Worm (Caenorhabditis elegans) whole organism, young adult: ENCODE data around the gene B0507.1.
A peak's percentile ranks its signal among the peaks of the same experiment; 100 is the strongest.

Experiments used
- B0261.1 ChIP-seq: sonication (generic microtip); optimal IDR thresholded peaks from 2 replicates; lab custom pipeline; 2016; ENCODE audit warnings: mild to moderate bottlenecking, missing genetic modification characterization, moderate library complexity, missing compliant biosample characterization
- B0336.3 ChIP-seq: fragments of 200-800 bp; sonication (Bioruptor generic); IDR thresholded peaks from 2 replicates; pipeline ENCODE4 v1.3.6; 2022; ENCODE audit warnings: missing genetic modification characterization, missing compliant biosample characterization
- F22D6.2 ChIP-seq: sonication (generic microtip); optimal IDR thresholded peaks from 2 replicates; lab custom pipeline; 2016; ENCODE audit warnings: mild to moderate bottlenecking, missing genetic modification characterization, missing compliant biosample characterization
- F23B12.7 ChIP-seq: sonication (generic microtip); optimal IDR thresholded peaks from 2 replicates; lab custom pipeline; 2017; ENCODE audit warnings: missing genetic modification characterization, mild to moderate bottlenecking, missing compliant biosample characterization, antibody characterized with exemption, moderate library complexity; ENCODE audit not compliant: insufficient read depth
- F57A8.1 ChIP-seq: fragments of 200-800 bp; sonication (Bioruptor generic); optimal IDR thresholded peaks from 2 replicates; lab custom pipeline; 2018; ENCODE audit warnings: mild to moderate bottlenecking, missing genetic modification characterization, moderate library complexity, missing compliant biosample characterization
- K12H6.12 ChIP-seq: fragments of 200-800 bp; sonication (Bioruptor generic); optimal IDR thresholded peaks from 2 replicates; lab custom pipeline; 2018; ENCODE audit warnings: mild to moderate bottlenecking, missing genetic modification characterization, missing compliant biosample characterization
- ZK185.1 ChIP-seq: sonication (generic microtip); optimal IDR thresholded peaks from 2 replicates; lab custom pipeline; 2016; ENCODE audit warnings: mild to moderate bottlenecking, missing genetic modification characterization, missing compliant biosample characterization; ENCODE audit not compliant: poor library complexity, severe bottlenecking
- akir-1 ChIP-seq: fragments of 200-800 bp; sonication (Bioruptor generic); optimal IDR thresholded peaks from 2 replicates; lab custom pipeline; 2018; ENCODE audit warnings: mild to moderate bottlenecking, missing genetic modification characterization, moderate library complexity, missing compliant biosample characterization
- ama-1 ChIP-seq, 3 experiments: fragments of 150-350 bp in 1 of 3; sonication (generic microtip) in 2 of 3; optimal IDR thresholded peaks; 2 replicates each; lab custom pipeline; 2014 to 2018; ENCODE audit warnings: missing biosample characterization in 2 of 3, missing genetic modification characterization in 2 of 3, missing genetic modification reagents in 2 of 3
- atf-7 ChIP-seq: sonication (generic microtip); optimal IDR thresholded peaks from 2 replicates; lab custom pipeline; 2017; ENCODE audit warnings: mild to moderate bottlenecking, missing genetic modification characterization, missing compliant biosample characterization
- athp-1 ChIP-seq: sonication (generic microtip); optimal IDR thresholded peaks from 2 replicates; lab custom pipeline; 2017; ENCODE audit warnings: mild to moderate bottlenecking, missing genetic modification characterization, missing compliant biosample characterization
- attf-5 ChIP-seq: fragments of 200-800 bp; sonication (Bioruptor generic); optimal IDR thresholded peaks from 2 replicates; lab custom pipeline; 2018; ENCODE audit warnings: mild to moderate bottlenecking, missing genetic modification characterization, missing compliant biosample characterization
- ccch-3 ChIP-seq: fragments of 200-800 bp; sonication (Bioruptor generic); optimal IDR thresholded peaks from 2 replicates; lab custom pipeline; 2018; ENCODE audit warnings: mild to moderate bottlenecking, missing genetic modification characterization, missing compliant biosample characterization
- cebp-1 ChIP-seq, 2 experiments: fragments of 200-800 bp in 1 of 2; sonication (Bioruptor generic) in 1 of 2; sonication (generic microtip) in 1 of 2; IDR thresholded peaks in 1 of 2; optimal IDR thresholded peaks in 1 of 2; 2 replicates each; pipeline versions ENCODE4 v1.3.6 to Lab custom; 2017 to 2022; ENCODE audit warnings: missing compliant biosample characterization in 2 of 2, missing genetic modification characterization in 2 of 2, mild to moderate bottlenecking in 1 of 2, missing genetic modification reagents in 1 of 2, moderate library complexity in 1 of 2
- ceh-100 ChIP-seq: fragments of 200-800 bp; sonication (Bioruptor generic); IDR thresholded peaks from 2 replicates; pipeline ENCODE4 v1.3.6; 2022; ENCODE audit warnings: missing genetic modification reagents, missing genetic modification characterization, missing compliant biosample characterization
- ceh-27 ChIP-seq: fragments of 200-800 bp; sonication (Bioruptor generic); optimal IDR thresholded peaks from 2 replicates; lab custom pipeline; 2018; ENCODE audit warnings: mild to moderate bottlenecking, missing genetic modification characterization, moderate library complexity, missing compliant biosample characterization
- ceh-91 ChIP-seq: fragments of 200-800 bp; sonication (Bioruptor generic); IDR thresholded peaks from 2 replicates; pipeline ENCODE4 v1.3.6; 2022; ENCODE audit warnings: missing genetic modification reagents, missing genetic modification characterization, missing compliant biosample characterization
- chd-7 ChIP-seq: sonication (generic microtip); optimal IDR thresholded peaks from 2 replicates; lab custom pipeline; 2016; ENCODE audit warnings: mild to moderate bottlenecking, missing genetic modification characterization, moderate library complexity, missing compliant biosample characterization
- die-1 ChIP-seq: sonication (generic microtip); optimal IDR thresholded peaks from 2 replicates; lab custom pipeline; 2016; ENCODE audit warnings: missing genotype, mild to moderate bottlenecking, missing genetic modification characterization, missing compliant biosample characterization
- egl-44 ChIP-seq: fragments of 200-800 bp; sonication (Bioruptor generic); IDR thresholded peaks from 2 replicates; pipeline ENCODE4 v1.3.6; 2022; ENCODE audit warnings: missing genetic modification reagents, missing genetic modification characterization, missing compliant biosample characterization
- ets-4 ChIP-seq: fragments of 200-800 bp; sonication (Bioruptor generic); optimal IDR thresholded peaks from 2 replicates; lab custom pipeline; 2018; ENCODE audit warnings: mild to moderate bottlenecking, missing genetic modification characterization, missing compliant biosample characterization
- fkh-3 ChIP-seq: sonication (generic microtip); optimal IDR thresholded peaks from 2 replicates; lab custom pipeline; 2016; ENCODE audit warnings: mild to moderate bottlenecking, missing genetic modification characterization, missing compliant biosample characterization
- hlh-12 ChIP-seq: sonication (generic microtip); optimal IDR thresholded peaks from 2 replicates; lab custom pipeline; 2016; ENCODE audit warnings: missing genetic modification characterization, missing compliant biosample characterization
- hlh-26 ChIP-seq: fragments of 200-800 bp; sonication (Bioruptor generic); conservative IDR thresholded peaks from 2 replicates; pipeline ENCODE4 v1.3.6; 2022; ENCODE audit warnings: missing genetic modification reagents, missing genetic modification characterization, missing compliant biosample characterization
- hsf-1 ChIP-seq: fragments of 200-800 bp; sonication (Bioruptor generic); IDR thresholded peaks from 2 replicates; pipeline ENCODE4 v1.3.6; 2022; ENCODE audit warnings: missing genetic modification reagents, missing genetic modification characterization, missing compliant biosample characterization
- let-607 ChIP-seq, 2 experiments: fragments of 200-800 bp in 1 of 2; sonication (Bioruptor generic) in 1 of 2; sonication (generic microtip) in 1 of 2; optimal IDR thresholded peaks; 2 replicates each; lab custom pipeline; 2016 to 2018; ENCODE audit warnings: mild to moderate bottlenecking in 2 of 2, missing compliant biosample characterization in 2 of 2, missing genetic modification characterization in 2 of 2, moderate library complexity in 2 of 2, missing genotype in 1 of 2
- lin-40 ChIP-seq: sonication (generic microtip); optimal IDR thresholded peaks from 2 replicates; lab custom pipeline; 2016; ENCODE audit warnings: missing genetic modification characterization, mild to moderate bottlenecking, missing compliant biosample characterization, missing genotype, missing genetic modification reagents
- lin-54 ChIP-seq: fragments of 200-800 bp; sonication (Bioruptor generic); optimal IDR thresholded peaks from 2 replicates; lab custom pipeline; 2018; ENCODE audit warnings: mild to moderate bottlenecking, missing genetic modification characterization, missing compliant biosample characterization
- lir-1 ChIP-seq: fragments of 200-800 bp; sonication (Bioruptor generic); conservative IDR thresholded peaks from 2 replicates; pipeline ENCODE4 v1.3.6; 2022; ENCODE audit warnings: missing genetic modification reagents, missing genetic modification characterization, missing compliant biosample characterization
- madf-8 ChIP-seq: fragments of 200-800 bp; sonication (Bioruptor generic); conservative IDR thresholded peaks from 2 replicates; pipeline ENCODE4 v1.3.6; 2022; ENCODE audit warnings: missing genetic modification reagents, missing genetic modification characterization, missing compliant biosample characterization
- nhr-80 ChIP-seq: sonication (generic microtip); optimal IDR thresholded peaks from 2 replicates; lab custom pipeline; 2016; ENCODE audit warnings: missing genetic modification characterization, missing compliant biosample characterization
- pha-4 ChIP-seq: fragments of 150-350 bp; sonication (generic microtip); optimal IDR thresholded peaks from 2 replicates; lab custom pipeline; 2014; ENCODE audit warnings: missing biosample characterization, missing genetic modification reagents, missing genetic modification characterization
- snpc-1.3 ChIP-seq: sonication (generic microtip); optimal IDR thresholded peaks from 2 replicates; lab custom pipeline; 2017; ENCODE audit warnings: missing genetic modification characterization, mild to moderate bottlenecking, missing compliant biosample characterization, antibody characterized with exemption, moderate library complexity, missing genotype, missing genetic modification reagents; ENCODE audit not compliant: insufficient read depth
- somi-1 ChIP-seq: fragments of 200-800 bp; sonication (Bioruptor generic); optimal IDR thresholded peaks from 2 replicates; lab custom pipeline; 2018; ENCODE audit warnings: mild to moderate bottlenecking, missing genetic modification characterization, missing compliant biosample characterization
- tbp1 ChIP-seq: fragments of 200-800 bp; sonication (Bioruptor generic); optimal IDR thresholded peaks from 2 replicates; lab custom pipeline; 2018; ENCODE audit warnings: mild to moderate bottlenecking, missing genetic modification characterization, missing compliant biosample characterization
- tlf-1 ChIP-seq: fragments of 200-800 bp; sonication (Bioruptor generic); optimal IDR thresholded peaks from 2 replicates; lab custom pipeline; 2018; ENCODE audit warnings: mild to moderate bottlenecking, missing genetic modification characterization, missing compliant biosample characterization
- unc-62 ChIP-seq: fragments of 150-350 bp; optimal IDR thresholded peaks from 2 replicates; lab custom pipeline; 2014; ENCODE audit warnings: missing biosample characterization, missing genetic modification reagents, missing genetic modification characterization
- ztf-22 ChIP-seq: fragments of 200-800 bp; sonication (Bioruptor generic); optimal IDR thresholded peaks from 2 replicates; lab custom pipeline; 2018; ENCODE audit warnings: mild to moderate bottlenecking, missing genetic modification characterization, moderate library complexity, missing compliant biosample characterization
- ztf-25 ChIP-seq: fragments of 200-800 bp; sonication (Bioruptor generic); IDR thresholded peaks from 2 replicates; pipeline ENCODE4 v1.3.6; 2022; ENCODE audit warnings: missing genetic modification reagents, missing genetic modification characterization, missing compliant biosample characterization
- ztf-28 ChIP-seq: fragments of 200-800 bp; sonication (Bioruptor generic); IDR thresholded peaks from 2 replicates; pipeline ENCODE4 v1.3.6; 2022; ENCODE audit warnings: missing genetic modification reagents, missing genetic modification characterization, missing compliant biosample characterization
- ztf-6 ChIP-seq: fragments of 200-800 bp; sonication (Bioruptor generic); IDR thresholded peaks from 2 replicates; pipeline ENCODE4 v1.3.6; 2022; ENCODE audit warnings: missing genetic modification reagents, missing genetic modification characterization, missing compliant biosample characterization

The B0507.1 gene

ce11 chrV:8767493-8767892, 8.9 kb upstream of the B0507.1 start:
- TF ChIP-seq nhr-80 (tag; lab: Kevin White, UChicago) (peak; percentile 15), ceh-91 (no peak)

- TF ChIP-seq snpc-1.3: no peak
- TF ChIP-seq ztf-28 (GFP tag; lab: Robert Waterston, UW): no peak
- TF ChIP-seq lir-1 (GFP tag; lab: Robert Waterston, UW): no peak
- peak; percentile 85 for TF ChIP-seq unc-62 (GFP tag; lab: Kevin White, UChicago)
- TF ChIP-seq egl-44 (GFP tag; lab: Robert Waterston, UW): peak; percentile 71
- peak; percentile 89 for TF ChIP-seq nhr-80 (tag; lab: Kevin White, UChicago)
- peak; percentile 76 for TF ChIP-seq ets-4
- peak; percentile 30 for TF ChIP-seq tlf-1 (GFP tag; lab: Kevin White, UChicago)
- TF ChIP-seq atf-7 (tag; lab: Kevin White, UChicago): peak; percentile 49
- peak in 1 of 2 experiments; percentile 48 for TF ChIP-seq let-607 (tag; optimal IDR thresholded peaks at IDR 0.05; lab: Kevin White, UChicago)
- TF ChIP-seq pha-4 (tag; lab: Kevin White, UChicago): peak; percentile 54
- TF ChIP-seq B0336.3 (GFP tag; lab: Robert Waterston, UW): no peak
- TF ChIP-seq ztf-22: peak; percentile 74
Observed at ce11 chrV:8768481-8768959, 7.8 kb upstream of the B0507.1 start, which contains the start of gene B0507.3. Gene B0507.3, plus strand, starts transcription at chrV:8768909.

ce11 chrV:8769154-8769553, 7.2 kb upstream of the B0507.1 start:
- TF ChIP-seq let-607 (tag; optimal IDR thresholded peaks at IDR 0.05; lab: Kevin White, UChicago) (peak; percentile 35 to 86), F22D6.2 (no peak), tlf-1 (GFP tag; lab: Kevin White, UChicago) (peak; percentile 6), akir-1 (GFP tag; lab: Kevin White, UChicago) (no peak), tbp1 (GFP tag; lab: Kevin White, UChicago) (peak; percentile 1), K12H6.12 (no peak), ets-4 (peak; percentile 84), F57A8.1 (GFP tag; lab: Kevin White, UChicago) (no peak), ama-1 (optimal IDR thresholded peaks at IDR 0.05; lab: Kevin White, UChicago) (no peak), ama-1 (GFP tag; optimal IDR thresholded peaks at IDR 0.05; lab: Kevin White, UChicago) (no peak), die-1 (tag; lab: Kevin White, UChicago) (no peak), chd-7 (tag; lab: Kevin White, UChicago) (no peak), nhr-80 (tag; lab: Kevin White, UChicago) (peak; percentile 72), lin-54 (GFP tag; lab: Kevin White, UChicago) (no peak), hlh-26 (GFP tag; lab: Robert Waterston, UW) (no peak), ztf-22 (peak; percentile 68), B0261.1 (tag; lab: Kevin White, UChicago) (no peak), ztf-25 (GFP tag; lab: Robert Waterston, UW) (no peak), madf-8 (GFP tag; lab: Robert Waterston, UW) (no peak), cebp-1 (GFP tag; IDR thresholded peaks at IDR 0.05; lab: Robert Waterston, UW) (no peak), cebp-1 (tag; optimal IDR thresholded peaks at IDR 0.05; lab: Kevin White, UChicago) (peak; percentile 72), fkh-3 (tag; lab: Kevin White, UChicago) (no peak), lin-40 (tag; lab: Kevin White, UChicago) (no peak), atf-7 (tag; lab: Kevin White, UChicago) (peak; percentile 59), ZK185.1 (no peak)
- TF ChIP-seq, all 124 proteins: peak for 8

ce11 chrV:8771599-8771998, 4.8 kb upstream of the B0507.1 start, which contains the start of gene srx-115:
Gene srx-115, plus strand, starts transcription at chrV:8771899.
- TF ChIP-seq ceh-100 (no peak), F57A8.1 (GFP tag; lab: Kevin White, UChicago) (no peak), ceh-91 (no peak), ccch-3 (no peak), somi-1 (GFP tag; lab: Kevin White, UChicago) (no peak), attf-5 (no peak), B0261.1 (tag; lab: Kevin White, UChicago) (no peak), ceh-27 (GFP tag; lab: Kevin White, UChicago) (no peak), hlh-12 (no peak), ztf-6 (GFP tag; lab: Robert Waterston, UW) (no peak), hlh-26 (GFP tag; lab: Robert Waterston, UW) (no peak), F23B12.7 (tag; lab: Kevin White, UChicago) (no peak), ZK185.1 (no peak), athp-1 (no peak), tlf-1 (GFP tag; lab: Kevin White, UChicago) (no peak), hsf-1 (GFP tag; lab: Robert Waterston, UW) (no peak)
